Worm (Caenorhabditis elegans) whole organism, L2 larva: ENCODE measurements around the gene C14A11.2.
A peak's percentile ranks its signal among the peaks of the same experiment; 100 is the strongest.

Experiments
- C34F6.9 ChIP-seq: fragments of 150-350 bp; optimal IDR thresholded peaks from 2 replicates; lab custom pipeline; 2014; ENCODE audit warnings: missing biosample characterization, missing genetic modification characterization
- F13H6.1 ChIP-seq: sonication (generic microtip); optimal IDR thresholded peaks from 2 replicates; lab custom pipeline; 2016; ENCODE audit warnings: missing genetic modification characterization, missing compliant biosample characterization
- R02D3.7 ChIP-seq: fragments of 150-350 bp; optimal IDR thresholded peaks from 2 replicates; lab custom pipeline; 2014; ENCODE audit warnings: missing biosample characterization, missing genetic modification characterization
- Y55F3AM.14 ChIP-seq: fragments of 200-800 bp; sonication (Bioruptor generic); optimal IDR thresholded peaks from 2 replicates; lab custom pipeline; 2018; ENCODE audit warnings: mild to moderate bottlenecking, missing genetic modification characterization, missing compliant biosample characterization
- ZK546.5 ChIP-seq: sonication (generic microtip); optimal IDR thresholded peaks from 2 replicates; lab custom pipeline; 2017; ENCODE audit warnings: missing biosample characterization, missing genetic modification characterization
- alr-1 ChIP-seq: fragments of 150-350 bp; optimal IDR thresholded peaks from 2 replicates; lab custom pipeline; 2014; ENCODE audit warnings: missing biosample characterization, missing genetic modification characterization
- aly-2 ChIP-seq: fragments of 150-350 bp; optimal IDR thresholded peaks from 2 replicates; lab custom pipeline; 2014; ENCODE audit warnings: missing biosample characterization, missing genetic modification characterization
- ama-1 ChIP-seq: fragments of 150-350 bp; optimal IDR thresholded peaks from 2 replicates; lab custom pipeline; 2018; ENCODE audit warnings: inconsistent platforms
- blmp-1 ChIP-seq: sonication (generic microtip); optimal IDR thresholded peaks from 2 replicates; lab custom pipeline; 2017; ENCODE audit warnings: missing genetic modification characterization, mild to moderate bottlenecking, missing compliant biosample characterization, antibody characterized with exemption, moderate library complexity; ENCODE audit not compliant: insufficient read depth
- ceh-16 ChIP-seq: fragments of 150-350 bp; optimal IDR thresholded peaks from 2 replicates; lab custom pipeline; 2014; ENCODE audit warnings: missing biosample characterization, missing genetic modification characterization
- ceh-82 ChIP-seq: fragments of 150-350 bp; optimal IDR thresholded peaks from 2 replicates; lab custom pipeline; 2014; ENCODE audit warnings: missing biosample characterization, missing genetic modification characterization
- crh-2 ChIP-seq: sonication (generic microtip); optimal IDR thresholded peaks from 2 replicates; lab custom pipeline; 2017; ENCODE audit warnings: missing biosample characterization, missing genetic modification characterization
- dmd-4 ChIP-seq: sonication (generic microtip); optimal IDR thresholded peaks from 2 replicates; lab custom pipeline; 2017; ENCODE audit warnings: missing biosample characterization, missing genetic modification characterization
- egl-27 ChIP-seq: sonication (generic microtip); optimal IDR thresholded peaks from 3 replicates; lab custom pipeline; 2017; ENCODE audit warnings: missing biosample characterization, missing genetic modification reagents, missing genetic modification characterization
- elt-1 ChIP-seq: fragments of 150-350 bp; optimal IDR thresholded peaks from 2 replicates; lab custom pipeline; 2014; ENCODE audit warnings: missing biosample characterization, missing genetic modification characterization
- elt-3 ChIP-seq: sonication (generic microtip); optimal IDR thresholded peaks from 2 replicates; lab custom pipeline; 2017; ENCODE audit warnings: missing biosample characterization, missing genetic modification characterization
- fos-1 ChIP-seq: fragments of 150-350 bp; optimal IDR thresholded peaks from 2 replicates; lab custom pipeline; 2014; ENCODE audit warnings: missing biosample characterization, missing genetic modification characterization
- lin-39 ChIP-seq: fragments of 150-350 bp; optimal IDR thresholded peaks from 2 replicates; lab custom pipeline; 2014; ENCODE audit warnings: missing biosample characterization, missing genetic modification reagents, missing genetic modification characterization
- mdl-1 ChIP-seq, 2 experiments: fragments of 150-350 bp in 1 of 2; sonication (generic microtip) in 1 of 2; optimal IDR thresholded peaks; 2 replicates each; lab custom pipeline; 2017; ENCODE audit warnings: missing biosample characterization in 2 of 2, missing genetic modification characterization in 2 of 2
- nhr-10 ChIP-seq: sonication (generic microtip); optimal IDR thresholded peaks from 2 replicates; lab custom pipeline; 2017; ENCODE audit warnings: missing biosample characterization, missing genetic modification characterization
- nhr-11 ChIP-seq: fragments of 150-350 bp; optimal IDR thresholded peaks from 2 replicates; lab custom pipeline; 2014; ENCODE audit warnings: missing biosample characterization, missing genetic modification characterization
- nhr-129 ChIP-seq: fragments of 150-350 bp; optimal IDR thresholded peaks from 2 replicates; lab custom pipeline; 2014; ENCODE audit warnings: missing biosample characterization, missing genetic modification characterization
- nhr-237 ChIP-seq: fragments of 150-350 bp; optimal IDR thresholded peaks from 2 replicates; lab custom pipeline; 2014; ENCODE audit warnings: missing biosample characterization, missing genetic modification characterization
- nhr-25 ChIP-seq: fragments of 150-350 bp; sonication (generic microtip); optimal IDR thresholded peaks from 3 replicates; lab custom pipeline; 2014; ENCODE audit warnings: missing biosample characterization, missing genetic modification characterization
- nhr-6 ChIP-seq: fragments of 150-350 bp; optimal IDR thresholded peaks from 2 replicates; lab custom pipeline; 2014; ENCODE audit warnings: missing biosample characterization, missing genetic modification characterization
- nhr-77 ChIP-seq: fragments of 150-350 bp; optimal IDR thresholded peaks from 2 replicates; lab custom pipeline; 2014; ENCODE audit warnings: missing biosample characterization, missing genetic modification characterization
- sem-4 ChIP-seq: fragments of 150-350 bp; optimal IDR thresholded peaks from 2 replicates; lab custom pipeline; 2014; ENCODE audit warnings: missing biosample characterization, missing genetic modification reagents, missing genetic modification characterization
- skn-1 ChIP-seq: sonication (generic microtip); optimal IDR thresholded peaks from 2 replicates; lab custom pipeline; 2017; ENCODE audit warnings: missing biosample characterization, missing genetic modification characterization
- sma-3 ChIP-seq: sonication (generic microtip); optimal IDR thresholded peaks from 2 replicates; lab custom pipeline; 2016; ENCODE audit warnings: missing genetic modification reagents, missing genetic modification characterization, missing compliant biosample characterization
- sma-9 ChIP-seq, 2 experiments: fragments of 150-350 bp in 1 of 2; sonication (generic microtip) in 1 of 2; optimal IDR thresholded peaks; 2 replicates each; lab custom pipeline; 2014 to 2016; ENCODE audit warnings: missing genetic modification characterization in 2 of 2, mild to moderate bottlenecking in 1 of 2, missing biosample characterization in 1 of 2, missing compliant biosample characterization in 1 of 2, missing genetic modification reagents in 1 of 2, moderate library complexity in 1 of 2
- snpc-4 ChIP-seq: fragments of 150-350 bp; optimal IDR thresholded peaks from 2 replicates; lab custom pipeline; 2014; ENCODE audit warnings: missing biosample characterization, missing genetic modification characterization
- unc-39 ChIP-seq: fragments of 150-350 bp; optimal IDR thresholded peaks from 2 replicates; lab custom pipeline; 2014; ENCODE audit warnings: missing biosample characterization, missing genetic modification characterization
- unc-55 ChIP-seq: fragments of 150-350 bp; sonication (generic microtip); optimal IDR thresholded peaks from 3 replicates; lab custom pipeline; 2014; ENCODE audit warnings: missing biosample characterization, missing genetic modification reagents, missing genetic modification characterization
- ztf-1 ChIP-seq: fragments of 200-800 bp; sonication (Bioruptor generic); conservative IDR thresholded peaks from 2 replicates; pipeline ENCODE4 v1.3.6; 2022; ENCODE audit warnings: missing genetic modification characterization, missing compliant biosample characterization
- ztf-11 ChIP-seq: sonication (generic microtip); optimal IDR thresholded peaks from 2 replicates; lab custom pipeline; 2017; ENCODE audit warnings: missing biosample characterization, missing genetic modification characterization

The C14A11.2 gene

ce11 chrX:2820148-2820547 is 17.2 kb downstream of the C14A11.2 start, which contains the start of gene tsp-6:
Gene tsp-6, plus strand, starts transcription at chrX:2820448.
- TF ChIP-seq ama-1 (no peak), snpc-4 (no peak), crh-2 (no peak), ztf-1 (no peak), nhr-11 (tag; lab: Kevin White, UChicago) (no peak), sma-9 (GFP tag; optimal IDR thresholded peaks at IDR 0.05; lab: Kevin White, UChicago) (no peak), sma-9 (tag; optimal IDR thresholded peaks at IDR 0.05; lab: Kevin White, UChicago) (no peak), nhr-129 (tag; lab: Kevin White, UChicago) (no peak), blmp-1 (tag; lab: Kevin White, UChicago) (no peak), nhr-237 (tag; lab: Kevin White, UChicago) (no peak), lin-39 (tag; lab: Kevin White, UChicago) (no peak), unc-55 (GFP tag; lab: Kevin White, UChicago) (no peak), F13H6.1 (tag; lab: Kevin White, UChicago) (no peak), mdl-1 (tag; optimal IDR thresholded peaks at IDR 0.05; lab: Kevin White, UChicago) (no peak), ZK546.5 (tag; lab: Kevin White, UChicago) (no peak), sem-4 (tag; lab: Kevin White, UChicago) (no peak), unc-39 (tag; lab: Kevin White, UChicago) (no peak), Y55F3AM.14 (GFP tag; lab: Kevin White, UChicago) (no peak), elt-3 (no peak), R02D3.7 (tag; lab: Kevin White, UChicago) (no peak), nhr-25 (tag; lab: Kevin White, UChicago) (no peak)

ce11 chrX:2826337-2826736 is 23.4 kb downstream of the C14A11.2 start:
- TF ChIP-seq nhr-6 (no peak), unc-39 (tag; lab: Kevin White, UChicago) (no peak), crh-2 (no peak), nhr-10 (tag; lab: Kevin White, UChicago) (no peak), dmd-4 (tag; lab: Kevin White, UChicago) (no peak), lin-39 (tag; lab: Kevin White, UChicago) (no peak), elt-3 (no peak), elt-1 (tag; lab: Kevin White, UChicago) (no peak), mdl-1 (tag; optimal IDR thresholded peaks at IDR 0.05; lab: Kevin White, UChicago) (no peak), alr-1 (tag; lab: Kevin White, UChicago) (no peak), snpc-4 (no peak), ztf-1 (no peak), sem-4 (tag; lab: Kevin White, UChicago) (no peak), sma-3 (GFP tag; lab: Kevin White, UChicago) (no peak), sma-9 (GFP tag; optimal IDR thresholded peaks at IDR 0.05; lab: Kevin White, UChicago) (no peak), sma-9 (tag; optimal IDR thresholded peaks at IDR 0.05; lab: Kevin White, UChicago) (no peak), ztf-11 (no peak), unc-55 (GFP tag; lab: Kevin White, UChicago) (no peak), R02D3.7 (tag; lab: Kevin White, UChicago) (no peak), nhr-11 (tag; lab: Kevin White, UChicago) (no peak), skn-1 (tag; lab: Kevin White, UChicago) (no peak)

ce11 chrX:2827702-2828182 is 24.8 kb downstream of the C14A11.2 start, which contains the start of gene ssr-2:
Gene ssr-2, minus strand, starts transcription at chrX:2827752.
- no peak for TF ChIP-seq nhr-237 (tag; lab: Kevin White, UChicago)
- no peak for TF ChIP-seq nhr-77 (tag; lab: Kevin White, UChicago)
- TF ChIP-seq sma-3 (GFP tag; lab: Kevin White, UChicago): no peak
- no peak for TF ChIP-seq aly-2 (tag; lab: Kevin White, UChicago)
- no peak for TF ChIP-seq Y55F3AM.14 (GFP tag; lab: Kevin White, UChicago)
- TF ChIP-seq dmd-4 (tag; lab: Kevin White, UChicago): no peak
- no peak for TF ChIP-seq C34F6.9 (tag; lab: Kevin White, UChicago)

- no peak for TF ChIP-seq elt-1 (tag; lab: Kevin White, UChicago)
- TF ChIP-seq ceh-82: no peak
- TF ChIP-seq mdl-1 (tag; optimal IDR thresholded peaks at IDR 0.05; lab: Kevin White, UChicago): no peak
- peak; percentile 55 for TF ChIP-seq sma-9 (GFP tag; optimal IDR thresholded peaks at IDR 0.05; lab: Kevin White, UChicago)
- no peak for TF ChIP-seq sma-9 (tag; optimal IDR thresholded peaks at IDR 0.05; lab: Kevin White, UChicago)
- peak; percentile 56 for TF ChIP-seq fos-1 (tag; lab: Kevin White, UChicago)
- no peak for TF ChIP-seq ceh-16
- no peak for TF ChIP-seq egl-27 (tag; lab: Kevin White, UChicago)
- no peak for TF ChIP-seq R02D3.7 (tag; lab: Kevin White, UChicago)
Observed at ce11 chrX:2836770-2837169, 33.9 kb downstream of the C14A11.2 start.
